Worm (Caenorhabditis elegans) whole organism, young adult: ENCODE measurements around the gene Y19D10B.6.

Experiments
- him-1 ChIP-seq: sonication (generic microtip); optimal IDR thresholded peaks from 2 replicates; lab custom pipeline; 2016; ENCODE audit warnings: missing genotype, missing genetic modification reagents, missing genetic modification characterization, missing compliant biosample characterization
- lin-54 ChIP-seq: fragments of 200-800 bp; sonication (Bioruptor generic); optimal IDR thresholded peaks from 2 replicates; lab custom pipeline; 2018; ENCODE audit warnings: mild to moderate bottlenecking, missing genetic modification characterization, missing compliant biosample characterization
- sptf-2 ChIP-seq: fragments of 200-800 bp; sonication (Bioruptor generic); optimal IDR thresholded peaks from 2 replicates; lab custom pipeline; 2018; ENCODE audit warnings: mild to moderate bottlenecking, missing genetic modification characterization, missing compliant biosample characterization

- TF ChIP-seq him-1 (tag; lab: Kevin White, UChicago) (no peak), lin-54 (no peak), sptf-2 (GFP tag; lab: Kevin White, UChicago) (no peak)
These were observed 42.4 kb downstream of the Y19D10B.6 start, which contains the start of gene fbxa-137 for ce11 chrV:2278543-2278942.
